Fruit fly (Drosophila melanogaster) whole organism, embryonic: Measurements from ENCODE around the gene TfIIA-S.

ENCODE experiments used
- Ada2b ChIP-seq: fragments of 200-800 bp; sonication (Bioruptor generic); IDR thresholded peaks from 2 replicates; pipeline ENCODE4 v1.3.6; 2022; ENCODE audit warnings: missing biosample characterization, missing genetic modification characterization
- Antp ChIP-seq: fragments of 200-800 bp; sonication (Bioruptor generic); optimal IDR thresholded peaks from 3 replicates; lab custom pipeline; 2016; ENCODE audit warnings: missing biosample characterization, missing genetic modification characterization
- B-H2 ChIP-seq: fragments of 200-800 bp; sonication (Bioruptor generic); optimal IDR thresholded peaks from 2 replicates; lab custom pipeline; 2018; ENCODE audit warnings: missing biosample characterization, mild to moderate bottlenecking, missing genetic modification characterization
- CG1024 ChIP-seq: fragments of 200-800 bp; sonication (Bioruptor generic); IDR thresholded peaks from 2 replicates; pipeline ENCODE4 v1.3.6; 2022; ENCODE audit warnings: missing biosample characterization, missing genetic modification characterization
- CG10366 ChIP-seq: fragments of 200-800 bp; sonication (Bioruptor generic); IDR thresholded peaks from 2 replicates; pipeline ENCODE4 v1.3.6; 2022; ENCODE audit warnings: missing biosample characterization, missing genetic modification characterization
- CG10979 ChIP-seq: fragments of 200-800 bp; sonication (Bioruptor generic); optimal IDR thresholded peaks from 2 replicates; lab custom pipeline; 2018; ENCODE audit warnings: missing biosample characterization, mild to moderate bottlenecking, missing genetic modification characterization, moderate library complexity
- CG11456 ChIP-seq: fragments of 200-800 bp; sonication (Bioruptor generic); IDR thresholded peaks from 3 replicates; pipeline ENCODE4 v1.3.6; 2022; ENCODE audit warnings: missing biosample characterization, missing genetic modification characterization
- CG12071 ChIP-seq: fragments of 200-800 bp; sonication (Bioruptor generic); optimal IDR thresholded peaks from 3 replicates; lab custom pipeline; 2018; ENCODE audit warnings: missing biosample characterization, mild to moderate bottlenecking, missing genetic modification characterization
- CG12155 ChIP-seq: fragments of 200-800 bp; sonication (Bioruptor generic); optimal IDR thresholded peaks from 3 replicates; lab custom pipeline; 2016; ENCODE audit warnings: missing biosample characterization, missing genetic modification characterization
- CG12219 ChIP-seq: fragments of 200-800 bp; sonication (Bioruptor generic); optimal IDR thresholded peaks from 3 replicates; lab custom pipeline; 2018; ENCODE audit warnings: missing biosample characterization, mild to moderate bottlenecking, missing genetic modification characterization
- CG17385 ChIP-seq: fragments of 200-800 bp; sonication (Bioruptor generic); optimal IDR thresholded peaks from 3 replicates; lab custom pipeline; 2018; ENCODE audit warnings: missing biosample characterization, mild to moderate bottlenecking, missing genetic modification characterization
- CG18599 ChIP-seq: fragments of 200-800 bp; sonication (Bioruptor generic); optimal IDR thresholded peaks from 3 replicates; lab custom pipeline; 2017; ENCODE audit warnings: missing biosample characterization, missing genetic modification characterization, mild to moderate bottlenecking, moderate library complexity, missing genetic modification reagents
- CG2199 ChIP-seq: fragments of 200-800 bp; sonication (Bioruptor generic); IDR thresholded peaks from 3 replicates; pipeline ENCODE4 v1.3.6; 2022; ENCODE audit warnings: missing biosample characterization, missing genetic modification characterization
- CG2202 ChIP-seq: fragments of 200-800 bp; sonication (Bioruptor generic); optimal IDR thresholded peaks from 2 replicates; lab custom pipeline; 2018; ENCODE audit warnings: missing biosample characterization, mild to moderate bottlenecking, missing genetic modification characterization
- CG31224 ChIP-seq: fragments of 200-800 bp; sonication (Bioruptor generic); IDR thresholded peaks from 2 replicates; pipeline ENCODE4 v1.3.6; 2022; ENCODE audit warnings: missing biosample characterization, missing genetic modification characterization
- CG32772 ChIP-seq: fragments of 200-800 bp; sonication (Bioruptor generic); IDR thresholded peaks from 2 replicates; pipeline ENCODE4 v1.3.6; 2022; ENCODE audit warnings: missing biosample characterization, missing genetic modification characterization
- CG4707 ChIP-seq: fragments of 200-800 bp; sonication (Bioruptor generic); optimal IDR thresholded peaks from 2 replicates; lab custom pipeline; 2018; ENCODE audit warnings: missing biosample characterization, mild to moderate bottlenecking, missing genetic modification characterization, moderate library complexity
- CG6654 ChIP-seq: fragments of 200-800 bp; sonication (Bioruptor generic); optimal IDR thresholded peaks from 2 replicates; lab custom pipeline; 2017; ENCODE audit warnings: missing biosample characterization, mild to moderate bottlenecking, missing genetic modification characterization
- CG6683 ChIP-seq: fragments of 200-800 bp; sonication (Bioruptor generic); optimal IDR thresholded peaks from 2 replicates; lab custom pipeline; 2017; ENCODE audit warnings: missing biosample characterization, mild to moderate bottlenecking, missing genetic modification characterization, missing genetic modification reagents
- CG6854 ChIP-seq: fragments of 200-800 bp; sonication (Bioruptor generic); optimal IDR thresholded peaks from 3 replicates; lab custom pipeline; 2017; ENCODE audit warnings: missing biosample characterization, mild to moderate bottlenecking, missing genetic modification characterization
- CG7839 ChIP-seq: fragments of 200-800 bp; sonication (Bioruptor generic); optimal IDR thresholded peaks from 3 replicates; lab custom pipeline; 2018; ENCODE audit warnings: missing biosample characterization, mild to moderate bottlenecking, missing genetic modification characterization, moderate library complexity
- CG8290 ChIP-seq, 3 experiments: fragments of 200-800 bp; sonication (Bioruptor generic); optimal IDR thresholded peaks; 2 replicates each; lab custom pipeline; 2016 to 2019; ENCODE audit warnings: missing biosample characterization in 3 of 3, missing genetic modification characterization in 3 of 3, mild to moderate bottlenecking in 2 of 3, moderate library complexity in 1 of 3
- CG8359 ChIP-seq: fragments of 200-800 bp; sonication (Bioruptor generic); optimal IDR thresholded peaks from 2 replicates; lab custom pipeline; 2017; ENCODE audit warnings: missing biosample characterization, mild to moderate bottlenecking, missing genetic modification characterization, borderline replicate concordance
- Doc2 ChIP-seq: fragments of 200-800 bp; sonication (Bioruptor generic); IDR thresholded peaks from 2 replicates; pipeline ENCODE4 v1.3.6; 2022; ENCODE audit warnings: missing biosample characterization, missing genetic modification characterization
- Dref ChIP-seq: fragments of 200-800 bp; sonication (Bioruptor generic); IDR thresholded peaks from 2 replicates; pipeline ENCODE4 v1.3.6; 2022; ENCODE audit warnings: missing biosample characterization, missing genetic modification characterization
- Drgx ChIP-seq: fragments of 200-800 bp; sonication (Bioruptor generic); IDR thresholded peaks from 2 replicates; pipeline ENCODE4 v1.3.6; 2022; ENCODE audit warnings: missing biosample characterization, missing genetic modification characterization
- Ets97D ChIP-seq: fragments of 200-800 bp; sonication (Bioruptor generic); optimal IDR thresholded peaks from 3 replicates; lab custom pipeline; 2016; ENCODE audit warnings: missing biosample characterization, missing genetic modification characterization
- HLH54F ChIP-seq: fragments of 200-800 bp; sonication (Bioruptor generic); optimal IDR thresholded peaks from 3 replicates; lab custom pipeline; 2016; ENCODE audit warnings: missing biosample characterization, missing genetic modification characterization
- MESR4 ChIP-seq: fragments of 200-800 bp; sonication (Bioruptor generic); optimal IDR thresholded peaks from 2 replicates; lab custom pipeline; 2018; ENCODE audit warnings: missing biosample characterization, mild to moderate bottlenecking, missing genetic modification characterization, moderate library complexity
- Max ChIP-seq: fragments of 200-800 bp; sonication (Bioruptor generic); optimal IDR thresholded peaks from 2 replicates; lab custom pipeline; 2016; ENCODE audit warnings: missing biosample characterization, mild to moderate bottlenecking, missing genetic modification characterization
- Pdp1 ChIP-seq, 2 experiments: fragments of 200-800 bp; sonication (Bioruptor generic); optimal IDR thresholded peaks; 3 replicates each; lab custom pipeline; 2016; ENCODE audit warnings: missing biosample characterization in 2 of 2, missing genetic modification characterization in 2 of 2, mild to moderate bottlenecking in 1 of 2, moderate library complexity in 1 of 2
- Scr ChIP-seq: fragments of 200-800 bp; sonication (Bioruptor generic); IDR thresholded peaks from 2 replicates; pipeline ENCODE4 v1.3.6; 2022; ENCODE audit warnings: missing biosample characterization, missing genetic modification characterization; ENCODE audit not compliant: partially characterized antibody
- Sox102F ChIP-seq: fragments of 200-800 bp; sonication (Bioruptor generic); optimal IDR thresholded peaks from 2 replicates; lab custom pipeline; 2018; ENCODE audit warnings: missing biosample characterization, mild to moderate bottlenecking, missing genetic modification characterization, moderate library complexity
- Sry-δ ChIP-seq: fragments of 200-800 bp; sonication (Bioruptor generic); optimal IDR thresholded peaks from 2 replicates; lab custom pipeline; 2016; ENCODE audit warnings: missing biosample characterization, missing genetic modification characterization
- Xrp1 ChIP-seq: fragments of 200-800 bp; sonication (Bioruptor generic); IDR thresholded peaks from 2 replicates; pipeline ENCODE4 v1.3.6; 2022; ENCODE audit warnings: missing biosample characterization, missing genetic modification characterization
- YL-1 ChIP-seq: fragments of 200-800 bp; sonication (Bioruptor generic); optimal IDR thresholded peaks from 3 replicates; lab custom pipeline; 2017; ENCODE audit warnings: missing biosample characterization, mild to moderate bottlenecking, missing genetic modification characterization
- br ChIP-seq: fragments of >200 bp; optimal IDR thresholded peaks from 2 replicates; lab custom pipeline; 2017
- eyg ChIP-seq: fragments of 200-800 bp; sonication (Bioruptor generic); optimal IDR thresholded peaks from 3 replicates; lab custom pipeline; 2016; ENCODE audit warnings: missing biosample characterization, missing genetic modification characterization
- gce ChIP-seq: fragments of 200-800 bp; sonication (Bioruptor generic); IDR thresholded peaks from 3 replicates; pipeline ENCODE4 v1.3.6; 2022; ENCODE audit warnings: missing biosample characterization, missing genetic modification characterization
- kah ChIP-seq: fragments of 200-800 bp; sonication (Bioruptor generic); optimal IDR thresholded peaks from 2 replicates; lab custom pipeline; 2018; ENCODE audit warnings: missing biosample characterization, mild to moderate bottlenecking, missing genetic modification characterization
- p53 ChIP-seq: fragments of 200-800 bp; sonication (Bioruptor generic); optimal IDR thresholded peaks from 2 replicates; lab custom pipeline; 2016; ENCODE audit warnings: missing biosample characterization, missing genetic modification characterization
- pita ChIP-seq: fragments of 200-800 bp; sonication (Bioruptor generic); optimal IDR thresholded peaks from 2 replicates; lab custom pipeline; 2017; ENCODE audit warnings: missing biosample characterization, mild to moderate bottlenecking, missing genetic modification characterization
- salm ChIP-seq: fragments of 200-800 bp; sonication (Bioruptor generic); optimal IDR thresholded peaks from 2 replicates; lab custom pipeline; 2018; ENCODE audit warnings: missing biosample characterization, mild to moderate bottlenecking, missing genetic modification characterization
- stc ChIP-seq: fragments of 200-800 bp; sonication (Bioruptor generic); IDR thresholded peaks from 2 replicates; pipeline ENCODE4 v1.3.6; 2022; ENCODE audit warnings: missing biosample characterization, missing genetic modification characterization
- toy ChIP-seq: fragments of 200-800 bp; sonication (Bioruptor generic); IDR thresholded peaks from 2 replicates; pipeline ENCODE4 v1.3.6; 2022; ENCODE audit warnings: missing biosample characterization, missing genetic modification characterization
- tup ChIP-seq: fragments of 200-800 bp; sonication (Bioruptor generic); optimal IDR thresholded peaks from 2 replicates; lab custom pipeline; 2016; ENCODE audit warnings: missing biosample characterization, mild to moderate bottlenecking, missing genetic modification characterization, moderate library complexity
- usp ChIP-seq: fragments of >200 bp; optimal IDR thresholded peaks from 2 replicates; lab custom pipeline; 2017; ENCODE audit warnings: missing biosample characterization, missing genetic modification characterization
- wdn ChIP-seq: fragments of 200-800 bp; sonication (Bioruptor generic); IDR thresholded peaks from 2 replicates; pipeline ENCODE4 v1.3.6; 2022; ENCODE audit warnings: missing biosample characterization, missing genetic modification characterization

The TfIIA-S gene

DNA sequence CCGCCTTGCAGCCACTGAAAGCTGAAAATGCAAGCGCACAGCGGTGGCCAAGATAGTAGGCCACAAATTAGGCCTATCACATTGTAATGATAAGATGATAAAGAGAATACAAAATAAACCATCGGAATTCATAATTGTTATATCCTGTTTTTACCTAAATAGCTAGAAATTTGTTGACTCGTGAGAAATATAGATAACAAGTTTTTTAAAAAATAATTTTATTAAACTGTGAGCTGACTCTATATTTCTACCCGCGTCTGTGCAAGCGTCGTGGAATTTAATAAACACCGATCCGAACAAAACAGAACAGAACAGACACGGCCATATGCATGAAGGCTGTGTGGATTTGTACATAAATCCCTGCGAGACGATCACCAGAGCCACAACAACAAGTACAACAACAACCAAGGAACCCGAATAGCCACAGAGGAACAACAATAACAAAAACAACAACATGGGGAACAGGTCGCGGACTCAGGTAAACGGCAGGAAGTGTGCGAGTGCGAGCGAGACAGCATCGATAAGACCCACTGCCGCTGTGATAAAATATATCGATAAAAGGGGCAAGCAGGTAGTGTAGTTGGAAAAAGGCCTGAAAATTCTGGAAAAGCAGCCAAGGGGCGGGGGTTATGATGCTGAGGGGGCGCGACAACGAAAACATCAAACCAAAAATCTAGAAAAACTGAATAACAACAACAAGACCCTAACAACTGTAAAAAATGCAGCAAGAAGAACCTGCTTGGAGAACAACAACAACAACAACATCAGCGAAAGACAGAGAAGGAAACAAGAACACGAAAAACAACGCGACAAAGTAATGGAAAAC, 4.4 kb downstream of the TfIIA-S start (continued):
- TF ChIP-seq CG6854 (GFP tag; lab: Kevin White, UChicago) (peak; percentile 31), gce (peak; percentile 77; the same call in 2 of the 3 replicates), Max (GFP tag; lab: Kevin White, UChicago) (peak; percentile 81), CG12219 (GFP tag; lab: Kevin White, UChicago) (peak; percentile 84), Dref (GFP tag; lab: Robert Waterston, UW) (no peak), br (no peak), Pdp1 (GFP tag; optimal IDR thresholded peaks at IDR 0.05; lab: Kevin White, UChicago) (peak; percentile 67 to 79), Scr (GFP tag; lab: Robert Waterston, UW) (0 out of 2 replicates have a peak, but pooled peaks have one; percentile 29), salm (peak; percentile 80), CG8359 (GFP tag; lab: Kevin White, UChicago) (peak; percentile 82), Sry-δ (GFP tag; lab: Kevin White, UChicago) (peak; percentile 1), Ets97D (GFP tag; lab: Kevin White, UChicago) (peak; percentile 37), HLH54F (GFP tag; lab: Kevin White, UChicago) (peak; percentile 45), stc (GFP tag; lab: Robert Waterston, UW) (peak; percentile 70), CG18599 (GFP tag; lab: Kevin White, UChicago) (peak; percentile 73), B-H2 (no peak), CG1024 (peak; percentile 43; the same call in 1 of the 2 replicates), YL-1 (peak; percentile 25), CG2202 (tag; lab: Kevin White, UChicago) (peak; percentile 90), Sox102F (GFP tag; lab: Kevin White, UChicago) (peak; percentile 88), Xrp1 (GFP tag; lab: Robert Waterston, UW) (peak; percentile 97), CG32772 (GFP tag; lab: Robert Waterston, UW) (peak; percentile 79), Drgx (GFP tag; lab: Robert Waterston, UW) (peak; percentile 88), CG6683 (GFP tag; lab: Kevin White, UChicago) (peak; percentile 58), CG10366 (GFP tag; lab: Robert Waterston, UW) (peak; percentile 71), CG10979 (tag; lab: Kevin White, UChicago) (peak; percentile 97), CG17385 (peak; percentile 83), CG4707 (GFP tag; lab: Kevin White, UChicago) (peak; percentile 74), toy (GFP tag; lab: Robert Waterston, UW) (no peak), tup (GFP tag; lab: Kevin White, UChicago) (peak; percentile 36), Antp (GFP tag; lab: Kevin White, UChicago) (peak; percentile 65), p53 (GFP tag; lab: Kevin White, UChicago) (peak; percentile 6), Doc2 (GFP tag; lab: Robert Waterston, UW) (no peak), eyg (GFP tag; lab: Kevin White, UChicago) (peak; percentile 53), CG6654 (GFP tag; lab: Kevin White, UChicago) (peak; percentile 22), pita (GFP tag; lab: Kevin White, UChicago) (no peak), CG2199 (GFP tag; lab: Robert Waterston, UW) (peak; percentile 12; the same call in 1 of the 3 replicates), CG31224 (GFP tag; lab: Robert Waterston, UW) (peak; percentile 50), Ada2b (GFP tag; lab: Robert Waterston, UW) (peak; percentile 63), CG11456 (GFP tag; lab: Robert Waterston, UW) (peak; percentile 56; the same call in 1 of the 3 replicates), kah (GFP tag; lab: Kevin White, UChicago) (peak; percentile 60), CG8290 (GFP tag; optimal IDR thresholded peaks at IDR 0.05; lab: Kevin White, UChicago) (peak; percentile 79), CG8290 (tag; optimal IDR thresholded peaks at IDR 0.05; lab: Kevin White, UChicago) (peak; percentile 19 to 88), CG7839 (tag; lab: Kevin White, UChicago) (peak; percentile 91), wdn (GFP tag; lab: Robert Waterston, UW) (0 out of 2 replicates have a peak, but pooled peaks have one; percentile 41), CG12155 (peak; percentile 71), MESR4 (peak; percentile 3), usp (GFP tag; lab: Kevin White, UChicago) (no peak), CG12071 (peak; percentile 42)
